Worm (Caenorhabditis elegans) whole organism, L4 larva: ENCODE measurements around the gene B0198.3.

Experiments
- Y105C5A.15 ChIP-seq: fragments of 200-800 bp; sonication (Bioruptor generic); IDR thresholded peaks from 2 replicates; pipeline ENCODE4 v1.3.6; 2022; ENCODE audit warnings: missing genetic modification characterization, missing compliant biosample characterization
- Y75B8A.6 ChIP-seq: fragments of 200-800 bp; sonication (Bioruptor generic); IDR thresholded peaks from 2 replicates; pipeline ENCODE4 v1.3.6; 2022; ENCODE audit warnings: missing genetic modification reagents, missing genetic modification characterization, missing compliant biosample characterization
- aha-1 ChIP-seq: fragments of 150-350 bp; peaks from one replicate; lab custom pipeline; 2014; ENCODE audit warnings: missing biosample characterization, missing genetic modification characterization
- arid-1 ChIP-seq: fragments of 200-800 bp; sonication (Bioruptor generic); conservative IDR thresholded peaks from 2 replicates; pipeline ENCODE4 v1.3.6; 2022; ENCODE audit warnings: missing genetic modification reagents, missing genetic modification characterization, missing compliant biosample characterization
- attf-4 ChIP-seq: sonication (generic microtip); optimal IDR thresholded peaks from 3 replicates; lab custom pipeline; 2017; ENCODE audit warnings: missing biosample characterization, missing genetic modification characterization
- ceh-62 ChIP-seq: sonication (generic microtip); optimal IDR thresholded peaks from 2 replicates; lab custom pipeline; 2017; ENCODE audit warnings: missing biosample characterization, missing genetic modification characterization
- cey-2 ChIP-seq: sonication (generic microtip); optimal IDR thresholded peaks from 3 replicates; lab custom pipeline; 2017; ENCODE audit warnings: missing genetic modification characterization, mild to moderate bottlenecking, missing compliant biosample characterization, antibody characterized with exemption, borderline replicate concordance; ENCODE audit not compliant: insufficient read depth
- daf-16 ChIP-seq, 3 experiments: sonication (generic microtip); optimal IDR thresholded peaks; 2 replicates each; lab custom pipeline; 2016 to 2017; ENCODE audit warnings: missing genetic modification characterization in 3 of 3, missing genetic modification reagents in 3 of 3, mild to moderate bottlenecking in 2 of 3, missing compliant biosample characterization in 2 of 3, missing biosample characterization in 1 of 3, moderate library complexity in 1 of 3
- dmd-6 ChIP-seq: fragments of 200-800 bp; sonication (Bioruptor generic); IDR thresholded peaks from 2 replicates; pipeline ENCODE4 v1.3.6; 2022; ENCODE audit warnings: missing genetic modification reagents, missing genetic modification characterization, missing compliant biosample characterization
- dve-1 ChIP-seq: sonication (generic microtip); optimal IDR thresholded peaks from 2 replicates; lab custom pipeline; 2017; ENCODE audit warnings: antibody characterized with exemption, mild to moderate bottlenecking, missing genetic modification characterization, missing compliant biosample characterization; ENCODE audit not compliant: insufficient read depth
- egl-43 ChIP-seq: fragments of 200-800 bp; sonication (Bioruptor generic); IDR thresholded peaks from 2 replicates; pipeline ENCODE4 v1.3.6; 2022; ENCODE audit warnings: missing genetic modification reagents, missing genetic modification characterization, missing compliant biosample characterization
- fos-1 ChIP-seq: fragments of 150-350 bp; optimal IDR thresholded peaks from 2 replicates; lab custom pipeline; 2014; ENCODE audit warnings: missing biosample characterization, missing genetic modification characterization
- hif-1 ChIP-seq, 2 experiments: sonication (generic microtip); optimal IDR thresholded peaks; 2 replicates each; lab custom pipeline; 2016 to 2017; ENCODE audit warnings: missing compliant biosample characterization in 2 of 2, missing genetic modification characterization in 2 of 2, missing genetic modification reagents in 2 of 2, missing genotype in 2 of 2, mild to moderate bottlenecking in 1 of 2
- hlh-11 ChIP-seq: fragments of 200-800 bp; sonication (Bioruptor generic); optimal IDR thresholded peaks from 2 replicates; lab custom pipeline; 2018; ENCODE audit warnings: mild to moderate bottlenecking, missing genetic modification characterization, missing compliant biosample characterization
- hmg-1.1 ChIP-seq: fragments of 200-800 bp; sonication (Bioruptor generic); IDR thresholded peaks from 2 replicates; pipeline ENCODE4 v1.3.6; 2022; ENCODE audit warnings: missing genetic modification reagents, missing genetic modification characterization, missing compliant biosample characterization
- lim-7 ChIP-seq: fragments of 200-800 bp; sonication (Bioruptor generic); IDR thresholded peaks from 2 replicates; pipeline ENCODE4 v1.3.6; 2022; ENCODE audit warnings: missing genetic modification characterization, missing compliant biosample characterization
- lin-1 ChIP-seq: fragments of 200-800 bp; sonication (Bioruptor generic); IDR thresholded peaks from 2 replicates; pipeline ENCODE4 v1.3.6; 2022; ENCODE audit warnings: missing genetic modification reagents, missing genetic modification characterization, missing compliant biosample characterization
- lin-13 ChIP-seq: fragments of 150-350 bp; optimal IDR thresholded peaks from 2 replicates; lab custom pipeline; 2014; ENCODE audit warnings: missing biosample characterization, missing genetic modification reagents, missing genetic modification characterization
- lin-15B ChIP-seq: fragments of 150-350 bp; sonication (generic microtip); optimal IDR thresholded peaks from 3 replicates; lab custom pipeline; 2014; ENCODE audit warnings: missing biosample characterization, missing genetic modification characterization
- lir-3 ChIP-seq: sonication (generic microtip); optimal IDR thresholded peaks from 2 replicates; lab custom pipeline; 2016; ENCODE audit warnings: mild to moderate bottlenecking, missing genetic modification characterization, missing compliant biosample characterization
- lsy-2 ChIP-seq, 2 experiments: fragments of 150-350 bp in 1 of 2; sonication (generic microtip) in 1 of 2; optimal IDR thresholded peaks; 2 replicates each; lab custom pipeline; 2014 to 2017; ENCODE audit warnings: missing biosample characterization in 2 of 2, missing genetic modification characterization in 2 of 2
- mes-2 ChIP-seq: sonication (generic microtip); optimal IDR thresholded peaks from 2 replicates; lab custom pipeline; 2016; ENCODE audit warnings: missing genotype, mild to moderate bottlenecking, missing genetic modification characterization, missing compliant biosample characterization; ENCODE audit not compliant: poor library complexity, severe bottlenecking
- mxl-2 ChIP-seq: fragments of 200-800 bp; sonication (Bioruptor generic); conservative IDR thresholded peaks from 2 replicates; pipeline ENCODE4 v1.3.6; 2022; ENCODE audit warnings: missing genetic modification reagents, missing genetic modification characterization, missing compliant biosample characterization
- nhr-28 ChIP-seq: fragments of 150-350 bp; optimal IDR thresholded peaks from 2 replicates; lab custom pipeline; 2014; ENCODE audit warnings: missing biosample characterization, missing genetic modification characterization
- nhr-42 ChIP-seq: fragments of 200-800 bp; sonication (Bioruptor generic); IDR thresholded peaks from 2 replicates; pipeline ENCODE4 v1.3.6; 2022; ENCODE audit warnings: missing genetic modification characterization, missing compliant biosample characterization
- nhr-48 ChIP-seq: sonication (generic microtip); optimal IDR thresholded peaks from 2 replicates; lab custom pipeline; 2016; ENCODE audit warnings: mild to moderate bottlenecking, missing genetic modification characterization, missing compliant biosample characterization
- nhr-77 ChIP-seq: fragments of 150-350 bp; optimal IDR thresholded peaks from 2 replicates; lab custom pipeline; 2014; ENCODE audit warnings: missing biosample characterization, missing genetic modification characterization
- pha-4 ChIP-seq, 2 experiments: fragments of 150-350 bp in 1 of 2; fragments of 200-800 bp in 1 of 2; sonication (Bioruptor generic) in 1 of 2; IDR thresholded peaks in 1 of 2; optimal IDR thresholded peaks in 1 of 2; 2 replicates each; pipeline versions ENCODE4 v1.3.6 to Lab custom; 2014 to 2022; ENCODE audit warnings: missing genetic modification characterization in 2 of 2, missing genetic modification reagents in 2 of 2, missing biosample characterization in 1 of 2, missing compliant biosample characterization in 1 of 2
- php-3 ChIP-seq: fragments of 200-800 bp; sonication (Bioruptor generic); IDR thresholded peaks from 2 replicates; pipeline ENCODE4 v1.3.6; 2022; ENCODE audit warnings: missing genetic modification reagents, missing genetic modification characterization, missing compliant biosample characterization
- pqm-1 ChIP-seq: sonication (generic microtip); optimal IDR thresholded peaks from 2 replicates; lab custom pipeline; 2017; ENCODE audit warnings: missing biosample characterization, missing genetic modification characterization
- saeg-2 ChIP-seq: fragments of 200-800 bp; sonication (Bioruptor generic); IDR thresholded peaks from 2 replicates; pipeline ENCODE4 v1.3.6; 2022; ENCODE audit warnings: missing genetic modification reagents, missing genetic modification characterization, missing compliant biosample characterization
- set-16 ChIP-seq: fragments of 200-800 bp; sonication (Bioruptor generic); IDR thresholded peaks from 2 replicates; pipeline ENCODE4 v1.3.6; 2022; ENCODE audit warnings: missing genetic modification reagents, missing genetic modification characterization, missing compliant biosample characterization
- tra-1 ChIP-seq: fragments of 200-800 bp; sonication (Bioruptor generic); IDR thresholded peaks from 2 replicates; pipeline ENCODE4 v1.3.6; 2022; ENCODE audit warnings: missing genetic modification reagents, missing genetic modification characterization, missing compliant biosample characterization
- unc-62 ChIP-seq, 3 experiments: fragments of 150-350 bp in 1 of 3; sonication (generic microtip); optimal IDR thresholded peaks in 2 of 3; peaks in 1 of 3; 1 replicate in 1 of 3; 2 replicates in 2 of 3; lab custom pipeline; 2014 to 2017; ENCODE audit warnings: missing biosample characterization in 3 of 3, missing genetic modification characterization in 3 of 3, missing genetic modification reagents in 3 of 3, missing genotype in 1 of 3
- zfp-3 ChIP-seq: fragments of 200-800 bp; sonication (Bioruptor generic); conservative IDR thresholded peaks from 2 replicates; pipeline ENCODE4 v1.3.6; 2022; ENCODE audit warnings: missing genetic modification reagents, missing genetic modification characterization, missing compliant biosample characterization

B0198.3 gene

DNA sequence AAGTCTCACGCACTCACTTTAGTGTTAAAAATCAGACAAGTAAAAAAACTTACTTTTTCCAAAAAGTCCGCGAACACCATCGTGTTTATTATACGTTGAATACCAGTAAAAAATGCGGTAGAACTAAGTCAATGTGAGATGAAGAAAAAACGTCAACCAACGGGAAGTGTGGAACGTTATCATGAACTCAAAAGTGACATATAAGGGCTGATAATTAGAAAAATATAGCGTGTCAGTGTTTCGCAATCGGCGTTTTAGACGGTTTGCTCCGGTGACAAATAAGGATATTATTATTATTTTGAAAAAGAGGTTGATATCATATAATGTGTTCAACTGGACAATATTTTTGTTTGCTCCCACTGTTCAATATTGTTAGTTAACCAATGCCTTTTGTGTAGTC is 51.9 kb downstream of the B0198.3 start (continued):
- peak; percentile 8 for TF ChIP-seq nhr-28 (tag; lab: Kevin White, UChicago)

DNA sequence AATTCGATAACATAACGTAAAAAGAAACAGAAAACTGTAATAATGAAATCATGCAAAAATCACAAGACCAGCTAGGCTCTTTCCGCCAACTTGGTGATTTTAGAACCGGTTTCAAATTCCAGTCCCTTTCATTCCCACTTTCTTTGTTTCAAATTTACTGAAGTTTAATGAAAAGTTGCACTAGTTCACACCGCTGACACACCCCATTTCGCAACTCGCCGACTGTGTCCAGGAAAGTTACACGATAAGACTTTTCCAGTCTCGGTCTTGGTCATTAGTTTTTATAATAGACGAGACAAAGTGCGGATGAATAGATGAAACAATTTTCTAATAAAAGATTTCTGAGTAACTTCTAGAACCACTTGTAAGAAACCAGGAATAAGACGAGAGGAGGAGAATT is 52.9 kb downstream of the B0198.3 start:
- TF ChIP-seq daf-16 (GFP tag; optimal IDR thresholded peaks at IDR 0.05; lab: Kevin White, UChicago) = no peak
- peak; percentile 33 for TF ChIP-seq daf-16 (tag; optimal IDR thresholded peaks at IDR 0.05; lab: Kevin White, UChicago)
- TF ChIP-seq unc-62 (GFP tag; optimal IDR thresholded peaks at IDR 0.05 in 1 of 2; lab: Kevin White, UChicago) = peak in 1 of 2 experiments; percentile 38
- TF ChIP-seq unc-62 (tag; optimal IDR thresholded peaks at IDR 0.05; lab: Kevin White, UChicago) = no peak
- TF ChIP-seq pqm-1 (tag; lab: Kevin White, UChicago) = peak; percentile 21
- peak; percentile 20 for TF ChIP-seq hlh-11
- peak; percentile 1 for TF ChIP-seq nhr-28 (tag; lab: Kevin White, UChicago)
- no peak for TF ChIP-seq zfp-3
- peak; percentile 2 for TF ChIP-seq dve-1 (tag; lab: Kevin White, UChicago)
- no peak for TF ChIP-seq Y75B8A.6 (GFP tag; lab: Robert Waterston, UW)
- TF ChIP-seq, all 104 proteins: peak for 6

- TF ChIP-seq dve-1 (tag; lab: Kevin White, UChicago) (peak; percentile 28), pqm-1 (tag; lab: Kevin White, UChicago) (peak; percentile 67), egl-43 (GFP tag; lab: Robert Waterston, UW) (no peak), hmg-1.1 (no peak), php-3 (GFP tag; lab: Robert Waterston, UW) (0 out of 2 replicates have a peak, but pooled peaks have one; percentile 28), hlh-11 (peak; percentile 57), nhr-28 (tag; lab: Kevin White, UChicago) (peak; percentile 64), hif-1 (tag; optimal IDR thresholded peaks at IDR 0.05; lab: Kevin White, UChicago) (peak in 1 of 2 experiments; percentile 22), aha-1 (tag; lab: Kevin White, UChicago) (peak; percentile 2), fos-1 (no peak), lin-1 (GFP tag; lab: Robert Waterston, UW) (0 out of 2 replicates have a peak, but pooled peaks have one; percentile 20), arid-1 (GFP tag; lab: Robert Waterston, UW) (no peak), zfp-3 (no peak), nhr-77 (tag; lab: Kevin White, UChicago) (no peak), daf-16 (GFP tag; optimal IDR thresholded peaks at IDR 0.05; lab: Kevin White, UChicago) (no peak), daf-16 (tag; optimal IDR thresholded peaks at IDR 0.05; lab: Kevin White, UChicago) (peak; percentile 38), lsy-2 (tag; optimal IDR thresholded peaks at IDR 0.05; lab: Kevin White, UChicago) (no peak), cey-2 (tag; lab: Kevin White, UChicago) (no peak), saeg-2 (GFP tag; lab: Robert Waterston, UW) (no peak), Y105C5A.15 (GFP tag; lab: Robert Waterston, UW) (no peak), nhr-42 (GFP tag; lab: Robert Waterston, UW) (no peak), ceh-62 (tag; lab: Kevin White, UChicago) (no peak), nhr-48 (tag; lab: Kevin White, UChicago) (peak; percentile 2), lin-13 (GFP tag; lab: Kevin White, UChicago) (no peak)
- TF ChIP-seq, all 104 proteins: peak for 10
Measured at ce11 chrX:12001600-12001999, 55.3 kb downstream of the B0198.3 start.

- TF ChIP-seq daf-16 (GFP tag; optimal IDR thresholded peaks at IDR 0.05; lab: Kevin White, UChicago) (no peak), daf-16 (tag; optimal IDR thresholded peaks at IDR 0.05; lab: Kevin White, UChicago) (peak; percentile 41), lim-7 (no peak), lin-15B (tag; lab: Kevin White, UChicago) (no peak), pqm-1 (tag; lab: Kevin White, UChicago) (peak; percentile 40), mxl-2 (GFP tag; lab: Robert Waterston, UW) (no peak), dve-1 (tag; lab: Kevin White, UChicago) (peak; percentile 55), attf-4 (no peak), nhr-48 (tag; lab: Kevin White, UChicago) (peak; percentile 30), aha-1 (tag; lab: Kevin White, UChicago) (peak; percentile 8), pha-4 (GFP tag; IDR thresholded peaks at IDR 0.05; lab: Robert Waterston, UW) (no peak), pha-4 (tag; optimal IDR thresholded peaks at IDR 0.05; lab: Kevin White, UChicago) (no peak), lir-3 (tag; lab: Kevin White, UChicago) (no peak), hlh-11 (peak; percentile 0), tra-1 (GFP tag; lab: Robert Waterston, UW) (no peak), mes-2 (peak; percentile 3), set-16 (GFP tag; lab: Robert Waterston, UW) (no peak), dmd-6 (GFP tag; lab: Robert Waterston, UW) (peak; percentile 55)
Measured at ce11 chrX:11999573-11999972, 57.3 kb downstream of the B0198.3 start.
